Worm (Caenorhabditis elegans): ENCODE results near the gene sluh-7.
A peak's percentile ranks its signal among the peaks of the same experiment; 100 is the strongest.

Gene sluh-7

ce11 chrV:10363834-10364233, 8.2 kb upstream of the sluh-7 start:
- TF ChIP-seq hrde-1 (tag; optimal IDR thresholded peaks at IDR 0.05; ENCODE audit: borderline replicate concordance) (no peak), ztf-25 (GFP tag; IDR thresholded peaks at IDR 0.05) (no peak), die-1 (tag; optimal IDR thresholded peaks at IDR 0.05) (no peak), bed-2 (GFP tag; IDR thresholded peaks at IDR 0.05) (no peak), ztf-6 (GFP tag; IDR thresholded peaks at IDR 0.05) (no peak), hlh-12 (tag; optimal IDR thresholded peaks at IDR 0.05) (no peak), nfyb-1 (GFP tag; IDR thresholded peaks at IDR 0.05) (no peak), tbp1 (GFP tag; optimal IDR thresholded peaks at IDR 0.05) (no peak), dpl-1 (GFP tag; optimal IDR thresholded peaks at IDR 0.05) (no peak), xnd-1 (tag; optimal IDR thresholded peaks at IDR 0.05) (no peak), pha-4 (tag; optimal IDR thresholded peaks at IDR 0.05) (no peak), mxl-1 (tag; optimal IDR thresholded peaks at IDR 0.05) (no peak), F37B4.10 (GFP tag; IDR thresholded peaks at IDR 0.05) (no peak), B0035.1 (tag; optimal IDR thresholded peaks at IDR 0.05) (no peak)

DNA sequence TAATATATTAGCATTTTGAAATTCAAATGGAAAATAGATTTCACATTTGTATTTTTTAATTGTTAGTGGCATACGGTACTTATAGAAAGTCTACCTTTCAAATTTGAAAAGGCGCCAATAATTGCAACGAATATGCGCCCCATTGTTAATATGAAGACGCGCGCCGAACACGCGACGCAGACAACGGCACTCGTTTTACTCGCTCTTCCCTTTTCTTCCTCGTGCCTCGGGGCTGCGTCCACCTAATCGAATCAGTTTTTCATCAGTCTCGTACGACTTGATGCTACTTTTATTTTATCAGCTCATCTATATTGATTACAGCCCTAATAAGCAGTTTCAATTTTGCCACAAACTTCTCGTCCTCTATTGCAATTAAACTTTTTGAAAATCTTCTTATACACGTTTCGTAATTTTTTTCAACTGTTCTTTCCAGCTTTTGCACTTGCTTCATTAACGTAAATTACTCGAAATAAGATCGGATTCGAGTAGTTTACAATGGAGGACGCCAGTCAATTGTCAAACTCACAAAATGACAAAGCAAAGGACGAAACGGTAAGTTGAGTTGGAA, 6.3 kb upstream of the sluh-7 start, which contains the start of gene cash-1:
Gene cash-1, plus strand, starts transcription at position 432 of the 568 bp plus-strand sequence.
- TF ChIP-seq lin-40 (tag; optimal IDR thresholded peaks at IDR 0.05), result peak; percentile 41
- peak; percentile 52; the same call in 1 of the 2 replicates for TF ChIP-seq hmg-1.2 (GFP tag; IDR thresholded peaks at IDR 0.05)
- TF ChIP-seq ceh-27 (GFP tag; optimal IDR thresholded peaks at IDR 0.05), result peak; percentile 50
- TF ChIP-seq lin-35 (GFP tag; optimal IDR thresholded peaks at IDR 0.05), result peak in 1 of 3 experiments; percentile 42
- TF ChIP-seq F33H1.4 (GFP tag; IDR thresholded peaks at IDR 0.05), result peak; percentile 54
- peak; percentile 20 for TF ChIP-seq snpc-3.4 (tag; optimal IDR thresholded peaks at IDR 0.05)
- TF ChIP-seq lag-1 (GFP tag; IDR thresholded peaks at IDR 0.05), result no peak
- TF ChIP-seq nfya-2 (GFP tag; IDR thresholded peaks at IDR 0.05), result no peak
- TF ChIP-seq lin-54 (GFP tag; optimal IDR thresholded peaks at IDR 0.05), result peak; percentile 83
- TF ChIP-seq sptf-2 (GFP tag; optimal IDR thresholded peaks at IDR 0.05), result no peak
- TF ChIP-seq Y95B8A.8 (GFP tag; IDR thresholded peaks at IDR 0.05), result peak; percentile 56; the same call in 1 of the 2 replicates
- TF ChIP-seq egrh-3 (GFP tag; IDR thresholded peaks at IDR 0.05), result no peak
- TF ChIP-seq let-607 (tag; optimal IDR thresholded peaks at IDR 0.05), result peak in 1 of 2 experiments; percentile 12
- no peak for TF ChIP-seq sea-2 (GFP tag; IDR thresholded peaks at IDR 0.05)
- no peak for TF ChIP-seq F10E7.11 (tag; optimal IDR thresholded peaks at IDR 0.05)
- peak; percentile 88 for TF ChIP-seq attf-5 (GFP tag; optimal IDR thresholded peaks at IDR 0.05)
- TF ChIP-seq ceh-58 (GFP tag; IDR thresholded peaks at IDR 0.05), result no peak
- TF ChIP-seq K11D2.4 (GFP tag; IDR thresholded peaks at IDR 0.05), result no peak
- TF ChIP-seq D2030.7 (GFP tag; IDR thresholded peaks at IDR 0.05), result peak; percentile 68
- peak; percentile 75 for TF ChIP-seq efl-1 (GFP tag; optimal IDR thresholded peaks at IDR 0.05)
- no peak for TF ChIP-seq hmg-20 (GFP tag; IDR thresholded peaks at IDR 0.05)
- no peak for TF ChIP-seq mxl-1 (tag; optimal IDR thresholded peaks at IDR 0.05)
- no peak for TF ChIP-seq F52B5.7 (tag; optimal IDR thresholded peaks at IDR 0.05)
- TF ChIP-seq ztf-28 (GFP tag; IDR thresholded peaks at IDR 0.05), result no peak
- peak; percentile 66 for TF ChIP-seq tlf-1 (GFP tag; optimal IDR thresholded peaks at IDR 0.05)
- TF ChIP-seq nhr-80 (tag; optimal IDR thresholded peaks at IDR 0.05), result peak; percentile 88
- TF ChIP-seq B0035.1 (tag; optimal IDR thresholded peaks at IDR 0.05), result no peak
- peak; percentile 51 for TF ChIP-seq ztf-18 (tag; optimal IDR thresholded peaks at IDR 0.05)
- TF ChIP-seq unc-62 (GFP tag; optimal IDR thresholded peaks at IDR 0.05), result no peak
- TF ChIP-seq ceh-100 (GFP tag; IDR thresholded peaks at IDR 0.05), result no peak
- TF ChIP-seq madf-3 (GFP tag; IDR thresholded peaks at IDR 0.05), result peak; percentile 99
- TF ChIP-seq lsy-27 (tag; optimal IDR thresholded peaks at IDR 0.05; ENCODE audit: borderline replicate concordance, insufficient read depth), result peak; percentile 61
- TF ChIP-seq snpc-4 (GFP tag; optimal IDR thresholded peaks at IDR 0.05), result no peak
- TF ChIP-seq snpc-4 (tag; optimal IDR thresholded peaks at IDR 0.05), result peak in 3 of 4 experiments; percentile 43 to 64 (median 52)
- TF ChIP-seq dox-1 (GFP tag; IDR thresholded peaks at IDR 0.05), result peak; percentile 88
- 0 out of 2 replicates have a peak, but pooled peaks have one; percentile 55 for TF ChIP-seq let-526 (GFP tag; IDR thresholded peaks at IDR 0.05)

All from whole organism, young adult.